Fruit fly (Drosophila melanogaster): ENCODE measurements around the gene Dhc1.

The Dhc1 gene

dm6 chr3R:9704183-9705007 lies 30.0 kb upstream of the Dhc1 start:
- TF ChIP-seq bab2 (GFP tag; optimal IDR thresholded peaks at IDR 0.05) (no peak), insv (GFP tag; optimal IDR thresholded peaks at IDR 0.05) (no peak), CG34376 (GFP tag; optimal IDR thresholded peaks at IDR 0.05) (peak; percentile 96), Ets97D (GFP tag; optimal IDR thresholded peaks at IDR 0.05) (no peak), ftz-f1 (GFP tag; optimal IDR thresholded peaks at IDR 0.05) (no peak), dan (GFP tag; IDR thresholded peaks at IDR 0.05) (no peak), salm (tag; optimal IDR thresholded peaks at IDR 0.05) (no peak), bigmax (GFP tag; optimal IDR thresholded peaks at IDR 0.05) (no peak), nerfin-1 (tag; optimal IDR thresholded peaks at IDR 0.05) (no peak), Myb (GFP tag; optimal IDR thresholded peaks at IDR 0.05) (no peak), CG1529 (GFP tag; optimal IDR thresholded peaks at IDR 0.05) (no peak), vnd (GFP tag; IDR thresholded peaks at IDR 0.05; ENCODE audit: partially characterized antibody) (no peak), CG2889 (GFP tag; IDR thresholded peaks at IDR 0.05) (no peak), aop (GFP tag; IDR thresholded peaks at IDR 0.05) (no peak), br (optimal IDR thresholded peaks at IDR 0.05) (no peak), CG15479 (GFP tag; optimal IDR thresholded peaks at IDR 0.05) (peak; percentile 91), ato (GFP tag; IDR thresholded peaks at IDR 0.05; ENCODE audit: partially characterized antibody) (no peak), Hr39 (optimal IDR thresholded peaks at IDR 0.05) (no peak), dati (GFP tag; IDR thresholded peaks at IDR 0.05) (no peak), CG14050 (GFP tag; IDR thresholded peaks at IDR 0.05) (no peak), NC2β (GFP tag; optimal IDR thresholded peaks at IDR 0.05) (no peak), CG8478 (optimal IDR thresholded peaks at IDR 0.05) (peak; percentile 81), peb (GFP tag; IDR thresholded peaks at IDR 0.05) (no peak), exex (tag; optimal IDR thresholded peaks at IDR 0.05) (peak; percentile 82), CG30403 (GFP tag; optimal IDR thresholded peaks at IDR 0.05) (no peak), CG10267 (tag; optimal IDR thresholded peaks at IDR 0.05) (no peak), CG4404 (GFP tag; IDR thresholded peaks at IDR 0.05) (no peak), schlank (tag; optimal IDR thresholded peaks at IDR 0.05) (no peak), CG6854 (GFP tag; optimal IDR thresholded peaks at IDR 0.05) (no peak), CG7786 (GFP tag; optimal IDR thresholded peaks at IDR 0.05) (no peak), pita (GFP tag; optimal IDR thresholded peaks at IDR 0.05) (no peak), vvl (GFP tag; IDR thresholded peaks at IDR 0.05) (no peak), CG9215 (GFP tag; IDR thresholded peaks at IDR 0.05) (no peak), Max (GFP tag; optimal IDR thresholded peaks at IDR 0.05) (no peak), pum (GFP tag; optimal IDR thresholded peaks at IDR 0.05) (no peak), ttk (GFP tag; IDR thresholded peaks at IDR 0.05) (no peak), sisA (GFP tag; IDR thresholded peaks at IDR 0.05) (no peak), CG10543 (GFP tag; optimal IDR thresholded peaks at IDR 0.05) (peak; percentile 82), unpg (GFP tag; optimal IDR thresholded peaks at IDR 0.05) (no peak), gfzf (GFP tag; optimal IDR thresholded peaks at IDR 0.05) (no peak), CG14965 (GFP tag; optimal IDR thresholded peaks at IDR 0.05; ENCODE audit: borderline replicate concordance) (no peak), dmrt99B (tag; optimal IDR thresholded peaks at IDR 0.05) (no peak), ind (GFP tag; optimal IDR thresholded peaks at IDR 0.05) (no peak), CG2199 (GFP tag; IDR thresholded peaks at IDR 0.05) (no peak), CoRest (tag; optimal IDR thresholded peaks at IDR 0.05) (no peak), CG10147 (GFP tag; optimal IDR thresholded peaks at IDR 0.05) (no peak), CG6654 (GFP tag; optimal IDR thresholded peaks at IDR 0.05) (no peak), Eip74EF (GFP tag; optimal IDR thresholded peaks at IDR 0.05) (no peak), Mrtf (GFP tag; IDR thresholded peaks at IDR 0.05) (no peak), CG2678 (tag; optimal IDR thresholded peaks at IDR 0.05) (no peak), crc (GFP tag; optimal IDR thresholded peaks at IDR 0.05) (no peak)
